Fruit fly (Drosophila melanogaster): Measurements from ENCODE around the gene CG18744.

The CG18744 gene

DNA sequence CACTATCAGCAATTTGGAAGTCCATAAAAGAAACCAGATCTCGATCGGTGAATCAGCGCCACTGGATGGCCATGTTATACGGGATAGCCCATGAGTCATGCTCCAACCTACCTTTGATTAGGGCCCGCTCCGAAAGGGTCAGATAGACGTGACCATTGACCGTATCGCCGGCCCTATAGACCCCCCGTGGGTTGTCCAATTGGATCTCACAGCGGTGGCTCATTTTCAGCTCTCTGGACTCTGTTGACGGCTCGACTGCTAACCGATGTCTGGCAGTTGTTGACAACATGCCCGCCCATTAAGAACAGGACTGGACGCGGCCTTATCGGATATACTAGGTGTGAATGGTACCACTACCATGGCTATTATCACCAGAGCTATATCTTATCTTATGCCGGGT, at the start of gene CG18744:
Gene CG18744 (minus strand): TSS at position 247 of the 400 bp plus-strand sequence.
- TF ChIP-seq Ets98B (GFP tag; IDR thresholded peaks at IDR 0.05), result no peak

DNA sequence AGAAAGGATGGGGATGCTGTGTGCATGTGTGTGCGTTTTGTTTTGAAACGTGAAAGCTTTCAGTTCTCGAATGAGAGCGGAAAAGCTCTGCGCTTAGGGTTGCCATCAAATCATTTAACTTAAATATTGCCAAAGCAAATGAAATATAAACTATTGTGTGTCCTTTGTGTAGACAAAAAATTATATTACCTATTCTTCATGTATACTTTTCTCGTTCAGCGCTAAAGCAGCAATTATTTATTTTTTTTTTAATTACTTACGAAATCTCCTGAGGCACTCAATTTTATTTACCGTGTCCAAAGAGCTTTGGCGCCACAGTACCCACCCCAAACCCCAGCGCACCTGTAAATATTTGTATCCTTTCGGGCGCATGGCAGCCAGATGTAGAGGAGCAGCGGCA, 23.0 kb upstream of the CG18744 start:
- TF ChIP-seq CG17806 (tag; optimal IDR thresholded peaks at IDR 0.05), result no peak
- peak; percentile 17 for TF ChIP-seq Pif1A (GFP tag; optimal IDR thresholded peaks at IDR 0.05)
- TF ChIP-seq CG32121 (GFP tag; IDR thresholded peaks at IDR 0.05), result no peak
- no peak for TF ChIP-seq CG9948 (tag; optimal IDR thresholded peaks at IDR 0.05)
- peak; percentile 36; the same call in 1 of the 2 replicates for TF ChIP-seq Ets98B (GFP tag; IDR thresholded peaks at IDR 0.05)
- no peak for TF ChIP-seq gl (tag; optimal IDR thresholded peaks at IDR 0.05)
- peak; percentile 40 for TF ChIP-seq CG14655 (GFP tag; optimal IDR thresholded peaks at IDR 0.05)
- no peak for TF ChIP-seq CG34367 (tag; optimal IDR thresholded peaks at IDR 0.05)
- TF ChIP-seq CG8159 (tag; optimal IDR thresholded peaks at IDR 0.05), result peak; percentile 53
- TF ChIP-seq CG4496 (GFP tag; IDR thresholded peaks at IDR 0.05), result 0 out of 3 replicates have a peak, but pooled peaks have one; percentile 26
- TF ChIP-seq fd96Ca (GFP tag; IDR thresholded peaks at IDR 0.05), result no peak
- peak; percentile 45 for TF ChIP-seq CG15710 (tag; optimal IDR thresholded peaks at IDR 0.05)
- no peak for TF ChIP-seq D1 (tag; optimal IDR thresholded peaks at IDR 0.05)

DNA sequence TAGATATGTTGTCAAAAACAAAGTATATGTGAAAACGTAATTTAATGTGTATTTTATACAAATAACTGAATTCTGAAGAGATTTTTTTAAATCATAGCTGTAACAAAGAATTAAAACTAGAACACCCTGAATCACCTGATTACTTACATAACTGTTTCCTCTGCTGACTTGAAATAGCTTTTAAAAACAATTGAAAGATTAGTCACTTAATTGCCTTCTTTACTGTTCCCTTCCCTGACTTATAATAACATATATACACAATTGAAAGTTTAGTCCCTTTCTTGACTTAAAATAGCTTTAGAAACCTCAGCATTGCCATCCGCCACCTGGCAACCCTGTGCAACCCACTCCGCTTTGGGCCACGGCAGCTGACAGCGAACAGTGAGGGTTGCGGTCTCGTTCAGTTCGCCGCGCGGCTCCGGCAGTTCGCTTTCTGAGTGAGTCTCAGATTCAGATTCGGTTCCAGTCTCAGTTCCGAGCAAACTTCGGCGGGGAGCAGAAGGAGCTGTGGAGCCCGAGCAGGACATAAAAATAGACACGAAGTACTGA, 15.5 kb upstream of the CG18744 start, which contains the start of gene CG34384:
Gene CG34384 (plus strand): TSS at position 381 of the 549 bp plus-strand sequence.
- TF ChIP-seq CG8301 (tag; optimal IDR thresholded peaks at IDR 0.05) (peak; percentile 31), Pif1A (GFP tag; optimal IDR thresholded peaks at IDR 0.05) (peak; percentile 21), CG17806 (tag; optimal IDR thresholded peaks at IDR 0.05) (peak; percentile 16), CG9948 (tag; optimal IDR thresholded peaks at IDR 0.05) (peak; percentile 23), CG14655 (GFP tag; optimal IDR thresholded peaks at IDR 0.05) (peak; percentile 49), CG15710 (tag; optimal IDR thresholded peaks at IDR 0.05) (peak; percentile 46), CG8159 (tag; optimal IDR thresholded peaks at IDR 0.05) (peak; percentile 71), CG13204 (GFP tag; optimal IDR thresholded peaks at IDR 0.05) (no peak), CG4496 (GFP tag; IDR thresholded peaks at IDR 0.05) (no peak)

DNA sequence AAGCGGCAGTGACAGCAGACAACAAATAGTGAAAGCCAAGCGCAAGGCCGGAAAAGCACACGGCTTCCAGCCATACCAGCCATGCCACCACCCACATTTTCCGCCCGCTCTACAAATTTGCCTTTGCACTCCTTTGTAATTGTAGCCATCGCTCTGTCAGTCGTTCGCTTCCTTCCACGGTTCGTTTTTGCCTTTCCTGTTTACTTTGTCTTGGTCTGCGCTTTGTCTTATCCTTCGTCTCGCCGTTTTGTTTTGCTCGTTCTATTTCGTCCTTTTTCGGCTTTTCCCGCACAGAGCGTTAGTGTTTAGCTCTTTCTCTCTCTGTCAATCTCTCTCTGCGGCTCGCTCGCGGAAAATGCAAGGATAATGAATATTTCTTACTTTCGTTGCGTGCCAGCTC, 14.9 kb upstream of the CG18744 start:
- TF ChIP-seq CG34367 (tag; optimal IDR thresholded peaks at IDR 0.05), result no peak
- TF ChIP-seq Snoo (tag; optimal IDR thresholded peaks at IDR 0.05), result no peak
- TF ChIP-seq CG10348 (GFP tag; IDR thresholded peaks at IDR 0.05), result no peak
- TF ChIP-seq CG12605 (GFP tag; IDR thresholded peaks at IDR 0.05), result no peak
- no peak for TF ChIP-seq fd96Ca (GFP tag; IDR thresholded peaks at IDR 0.05)
- TF ChIP-seq CG8301 (tag; optimal IDR thresholded peaks at IDR 0.05), result no peak
- TF ChIP-seq CG8159 (tag; optimal IDR thresholded peaks at IDR 0.05), result no peak
- TF ChIP-seq EcR (GFP tag; optimal IDR thresholded peaks at IDR 0.05), result no peak
- no peak for TF ChIP-seq D1 (tag; optimal IDR thresholded peaks at IDR 0.05)
- no peak for TF ChIP-seq CG4496 (GFP tag; IDR thresholded peaks at IDR 0.05)

DNA sequence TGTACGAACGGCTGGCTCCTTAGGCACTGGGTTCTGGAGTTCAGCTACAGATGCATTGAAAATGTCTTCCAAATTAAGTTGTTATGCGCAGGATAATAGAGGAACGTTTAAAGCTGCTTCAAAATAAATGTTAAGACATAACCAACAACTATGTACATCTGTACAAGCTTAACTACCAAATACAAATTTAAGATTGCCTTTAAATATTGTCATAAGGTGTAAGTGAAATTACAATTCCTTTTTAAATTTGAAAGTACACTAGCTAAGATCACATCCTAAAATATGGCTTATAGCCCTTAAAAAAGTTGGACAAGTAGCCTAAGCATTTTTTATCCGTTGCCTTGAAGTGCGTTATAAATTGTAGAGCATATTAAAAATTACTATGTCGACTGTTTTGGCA, 12.9 kb upstream of the CG18744 start, which contains the start of gene CG31473:
Gene CG31473 (plus strand): TSS at position 301 of the 400 bp plus-strand sequence.
- TF ChIP-seq CG10348 (GFP tag; IDR thresholded peaks at IDR 0.05) (no peak), EcR (GFP tag; optimal IDR thresholded peaks at IDR 0.05) (no peak), CG12605 (GFP tag; IDR thresholded peaks at IDR 0.05) (no peak), gl (tag; optimal IDR thresholded peaks at IDR 0.05) (no peak), Snoo (tag; optimal IDR thresholded peaks at IDR 0.05) (no peak), Pif1B (GFP tag; optimal IDR thresholded peaks at IDR 0.05) (no peak)

DNA sequence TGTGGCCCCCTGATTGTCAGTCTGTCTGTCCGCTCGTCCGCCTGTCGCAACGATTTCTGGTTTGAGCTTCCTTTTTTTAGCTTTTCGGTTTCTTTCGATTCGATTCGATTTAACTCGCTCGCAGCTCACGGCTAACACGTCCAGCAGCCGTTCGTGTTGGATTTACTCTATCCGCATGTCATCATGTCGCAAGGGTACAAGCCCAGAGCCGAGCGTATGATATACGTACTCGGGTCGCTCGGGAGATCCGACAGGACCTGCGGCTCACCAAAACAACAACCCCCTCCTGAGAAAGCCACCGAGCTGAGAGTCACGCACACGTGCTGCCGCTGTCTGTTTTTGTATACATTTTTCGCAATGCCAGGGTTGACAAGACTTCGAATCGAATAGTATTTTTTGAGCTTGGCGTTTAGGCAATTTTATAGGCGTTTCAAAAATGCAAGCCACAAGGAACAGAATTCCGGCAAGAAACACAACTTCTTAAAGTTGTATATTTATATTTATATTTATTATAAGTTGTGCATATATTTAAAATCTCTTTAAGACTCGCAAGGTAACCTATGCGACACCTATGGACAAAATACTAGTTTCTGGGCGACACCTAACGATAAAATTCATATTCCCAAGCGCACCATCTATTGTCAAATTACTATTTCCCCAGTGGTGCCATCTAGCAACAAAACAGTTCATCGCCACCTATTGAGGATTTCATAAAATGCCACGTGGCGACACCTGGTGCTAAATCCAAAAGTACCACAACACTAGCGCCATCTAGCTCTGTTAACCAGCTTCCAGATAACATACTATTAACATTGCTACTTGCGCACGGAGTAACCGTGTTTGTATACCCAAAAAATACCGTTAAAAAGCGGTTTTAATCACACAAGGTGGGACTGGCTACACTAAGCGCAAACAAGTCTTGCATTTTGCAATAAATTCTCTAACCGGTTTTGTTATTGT, 11.4 kb upstream of the CG18744 start, which contains the start of the genes CG2993 and sgll:
Gene CG2993 (minus strand): TSS at position 353 of the 960 bp plus-strand sequence.
Gene sgll (plus strand): TSS at position 871 of the 960 bp plus-strand sequence.
- TF ChIP-seq Ets98B (GFP tag; IDR thresholded peaks at IDR 0.05), result peak; percentile 5; the same call in 1 of the 2 replicates
- peak; percentile 56 for TF ChIP-seq CG14655 (GFP tag; optimal IDR thresholded peaks at IDR 0.05)
- TF ChIP-seq EcR (GFP tag; optimal IDR thresholded peaks at IDR 0.05), result no peak
- TF ChIP-seq CG10348 (GFP tag; IDR thresholded peaks at IDR 0.05), result no peak
- no peak for TF ChIP-seq gl (tag; optimal IDR thresholded peaks at IDR 0.05)
- no peak for TF ChIP-seq Pif1B (GFP tag; optimal IDR thresholded peaks at IDR 0.05)
- no peak for TF ChIP-seq CG13204 (GFP tag; optimal IDR thresholded peaks at IDR 0.05)
- TF ChIP-seq CG8301 (tag; optimal IDR thresholded peaks at IDR 0.05), result no peak
- TF ChIP-seq fd96Ca (GFP tag; IDR thresholded peaks at IDR 0.05), result no peak
- no peak for TF ChIP-seq Pif1A (GFP tag; optimal IDR thresholded peaks at IDR 0.05)
- no peak for TF ChIP-seq CG17806 (tag; optimal IDR thresholded peaks at IDR 0.05)
- TF ChIP-seq CG15710 (tag; optimal IDR thresholded peaks at IDR 0.05), result peak; percentile 58
- TF ChIP-seq CG12605 (GFP tag; IDR thresholded peaks at IDR 0.05), result no peak
- peak; percentile 66 for TF ChIP-seq rn (GFP tag; IDR thresholded peaks at IDR 0.05)
- peak; percentile 69 for TF ChIP-seq CG34367 (tag; optimal IDR thresholded peaks at IDR 0.05)
- TF ChIP-seq CG9948 (tag; optimal IDR thresholded peaks at IDR 0.05), result peak; percentile 34
- TF ChIP-seq D1 (tag; optimal IDR thresholded peaks at IDR 0.05), result no peak
- TF ChIP-seq CG8159 (tag; optimal IDR thresholded peaks at IDR 0.05), result no peak
- TF ChIP-seq Snoo (tag; optimal IDR thresholded peaks at IDR 0.05), result peak; percentile 79
- TF ChIP-seq CG32121 (GFP tag; IDR thresholded peaks at IDR 0.05), result no peak
- TF ChIP-seq CG4496 (GFP tag; IDR thresholded peaks at IDR 0.05), result peak; percentile 83
